Worm (Caenorhabditis elegans) whole organism, midembryonic: ENCODE measurements around the gene rps-13.

Experiments used
- cog-1 ChIP-seq: sonication (generic microtip); optimal IDR thresholded peaks from 2 replicates; lab custom pipeline; 2016; ENCODE audit warnings: missing genetic modification characterization, missing compliant biosample characterization
- flt-1 ChIP-seq: fragments of 200-800 bp; sonication (Bioruptor generic); IDR thresholded peaks from 2 replicates; pipeline ENCODE4 v1.3.6; 2022; ENCODE audit warnings: missing genetic modification characterization, missing compliant biosample characterization
- klf-2 ChIP-seq: fragments of 200-800 bp; sonication (Bioruptor generic); conservative IDR thresholded peaks from 2 replicates; pipeline ENCODE4 v1.3.6; 2022; ENCODE audit warnings: missing genetic modification reagents, missing genetic modification characterization, missing compliant biosample characterization
- tab-1 ChIP-seq: fragments of 200-800 bp; sonication (Bioruptor generic); IDR thresholded peaks from 2 replicates; pipeline ENCODE4 v1.3.6; 2022; ENCODE audit warnings: missing genetic modification characterization, missing compliant biosample characterization

- TF ChIP-seq tab-1 (no peak), cog-1 (no peak), klf-2 (no peak), flt-1 (GFP tag; lab: Robert Waterston, UW) (no peak)
Measured at ce11 chrIII:6421973-6422511, 47.2 kb upstream of the rps-13 start.
